Worm (Caenorhabditis elegans) whole organism, mixed stage, embryonic: ENCODE data around the gene ttll-4.

Source experiments
- M03D4.4 ChIP-seq: sonication (generic microtip); optimal IDR thresholded peaks from 2 replicates; lab custom pipeline; 2017; ENCODE audit warnings: mild to moderate bottlenecking, missing genetic modification characterization, missing compliant biosample characterization
- bed-3 ChIP-seq: fragments of 200-800 bp; sonication (Bioruptor generic); optimal IDR thresholded peaks from 3 replicates; lab custom pipeline; 2018; ENCODE audit warnings: mild to moderate bottlenecking, missing genetic modification characterization, moderate library complexity, missing compliant biosample characterization
- blmp-1 ChIP-seq: fragments of 150-350 bp; optimal IDR thresholded peaks from 2 replicates; lab custom pipeline; 2014; ENCODE audit warnings: missing biosample characterization, missing genetic modification characterization
- ceh-39 ChIP-seq: fragments of 150-350 bp; optimal IDR thresholded peaks from 2 replicates; lab custom pipeline; 2014; ENCODE audit warnings: missing biosample characterization, missing genetic modification characterization
- ceh-43 ChIP-seq: fragments of 200-800 bp; sonication (Bioruptor generic); optimal IDR thresholded peaks from 2 replicates; lab custom pipeline; 2018; ENCODE audit warnings: mild to moderate bottlenecking, missing genetic modification characterization, moderate library complexity, missing compliant biosample characterization
- ceh-83 ChIP-seq: fragments of 200-800 bp; sonication (Bioruptor generic); optimal IDR thresholded peaks from 2 replicates; lab custom pipeline; 2018; ENCODE audit warnings: mild to moderate bottlenecking, missing genetic modification characterization, missing compliant biosample characterization
- ces-1 ChIP-seq: fragments of 150-350 bp; optimal IDR thresholded peaks from 2 replicates; lab custom pipeline; 2014; ENCODE audit warnings: missing biosample characterization, missing genetic modification reagents, missing genetic modification characterization
- cnd-1 ChIP-seq: fragments of 200-800 bp; sonication (Bioruptor generic); optimal IDR thresholded peaks from 2 replicates; lab custom pipeline; 2018; ENCODE audit warnings: mild to moderate bottlenecking, missing genetic modification characterization, missing compliant biosample characterization
- drap-1 ChIP-seq: fragments of 200-800 bp; sonication (Bioruptor generic); optimal IDR thresholded peaks from 3 replicates; lab custom pipeline; 2018; ENCODE audit warnings: mild to moderate bottlenecking, missing genetic modification characterization, missing compliant biosample characterization
- elt-3 ChIP-seq: fragments of 150-350 bp; optimal IDR thresholded peaks from 2 replicates; lab custom pipeline; 2014; ENCODE audit warnings: missing biosample characterization, missing genetic modification characterization
- ham-2 ChIP-seq: fragments of 200-800 bp; sonication (Bioruptor generic); optimal IDR thresholded peaks from 2 replicates; lab custom pipeline; 2018; ENCODE audit warnings: mild to moderate bottlenecking, missing genetic modification characterization, missing compliant biosample characterization
- hlh-1 ChIP-seq: fragments of 150-350 bp; optimal IDR thresholded peaks from 2 replicates; lab custom pipeline; 2014; ENCODE audit warnings: missing biosample characterization, missing genetic modification reagents, missing genetic modification characterization
- lin-32 ChIP-seq: fragments of 200-800 bp; sonication (Bioruptor generic); optimal IDR thresholded peaks from 2 replicates; lab custom pipeline; 2018; ENCODE audit warnings: mild to moderate bottlenecking, missing genetic modification characterization, missing compliant biosample characterization
- lsy-2 ChIP-seq: fragments of 150-350 bp; optimal IDR thresholded peaks from 2 replicates; lab custom pipeline; 2014; ENCODE audit warnings: missing biosample characterization, missing genetic modification characterization
- mab-5 ChIP-seq: fragments of 150-350 bp; optimal IDR thresholded peaks from 2 replicates; lab custom pipeline; 2014; ENCODE audit warnings: missing biosample characterization, missing genetic modification characterization
- mep-1 ChIP-seq: fragments of 150-350 bp; optimal IDR thresholded peaks from 2 replicates; lab custom pipeline; 2017; ENCODE audit warnings: missing biosample characterization, missing genetic modification reagents, missing genetic modification characterization, inconsistent platforms
- mls-2 ChIP-seq: sonication (generic microtip); optimal IDR thresholded peaks from 2 replicates; lab custom pipeline; 2016; ENCODE audit warnings: mild to moderate bottlenecking, missing genetic modification characterization, moderate library complexity, missing compliant biosample characterization
- nhr-12 ChIP-seq: fragments of 150-350 bp; optimal IDR thresholded peaks from 2 replicates; lab custom pipeline; 2014; ENCODE audit warnings: missing biosample characterization, missing genetic modification characterization
- nhr-2 ChIP-seq: fragments of 150-350 bp; optimal IDR thresholded peaks from 2 replicates; lab custom pipeline; 2014; ENCODE audit warnings: missing biosample characterization, missing genetic modification characterization
- nhr-237 ChIP-seq: fragments of 150-350 bp; optimal IDR thresholded peaks from 2 replicates; lab custom pipeline; 2014; ENCODE audit warnings: missing biosample characterization, missing genetic modification characterization
- nhr-28 ChIP-seq: fragments of 150-350 bp; optimal IDR thresholded peaks from 2 replicates; lab custom pipeline; 2014; ENCODE audit warnings: missing biosample characterization, missing genetic modification characterization
- nhr-76 ChIP-seq: sonication (generic microtip); optimal IDR thresholded peaks from 2 replicates; lab custom pipeline; 2017; ENCODE audit warnings: missing biosample characterization, missing genetic modification characterization
- pha-4 ChIP-seq: fragments of 150-350 bp; optimal IDR thresholded peaks from 2 replicates; lab custom pipeline; 2018; ENCODE audit warnings: missing biosample characterization, missing genetic modification reagents, missing genetic modification characterization
- sem-2 ChIP-seq: fragments of 200-800 bp; sonication (Bioruptor generic); optimal IDR thresholded peaks from 2 replicates; lab custom pipeline; 2018; ENCODE audit warnings: mild to moderate bottlenecking, missing genetic modification characterization, missing compliant biosample characterization
- snpc-4 ChIP-seq: fragments of 150-350 bp; optimal IDR thresholded peaks from 2 replicates; lab custom pipeline; 2014; ENCODE audit warnings: missing biosample characterization, missing genetic modification characterization
- sptf-1 ChIP-seq: sonication (generic microtip); optimal IDR thresholded peaks from 2 replicates; lab custom pipeline; 2017; ENCODE audit warnings: mild to moderate bottlenecking, missing genetic modification characterization, moderate library complexity, missing compliant biosample characterization
- tbx-8 ChIP-seq: fragments of 200-800 bp; sonication (Bioruptor generic); optimal IDR thresholded peaks from 2 replicates; lab custom pipeline; 2018; ENCODE audit warnings: mild to moderate bottlenecking, missing genetic modification characterization, moderate library complexity, missing compliant biosample characterization
- unc-120 ChIP-seq: sonication (generic microtip); optimal IDR thresholded peaks from 2 replicates; lab custom pipeline; 2017; ENCODE audit warnings: missing genetic modification characterization, missing compliant biosample characterization; ENCODE audit not compliant: poor library complexity, severe bottlenecking
- unc-39 ChIP-seq: fragments of 150-350 bp; optimal IDR thresholded peaks from 2 replicates; lab custom pipeline; 2014; ENCODE audit warnings: missing biosample characterization, missing genetic modification characterization
- unc-62 ChIP-seq: fragments of 150-350 bp; optimal IDR thresholded peaks from 2 replicates; lab custom pipeline; 2014; ENCODE audit warnings: missing biosample characterization, missing genetic modification reagents, missing genetic modification characterization
- ztf-11 ChIP-seq: fragments of 150-350 bp; optimal IDR thresholded peaks from 2 replicates; lab custom pipeline; 2014; ENCODE audit warnings: missing biosample characterization, missing genetic modification characterization

The ttll-4 gene

DNA sequence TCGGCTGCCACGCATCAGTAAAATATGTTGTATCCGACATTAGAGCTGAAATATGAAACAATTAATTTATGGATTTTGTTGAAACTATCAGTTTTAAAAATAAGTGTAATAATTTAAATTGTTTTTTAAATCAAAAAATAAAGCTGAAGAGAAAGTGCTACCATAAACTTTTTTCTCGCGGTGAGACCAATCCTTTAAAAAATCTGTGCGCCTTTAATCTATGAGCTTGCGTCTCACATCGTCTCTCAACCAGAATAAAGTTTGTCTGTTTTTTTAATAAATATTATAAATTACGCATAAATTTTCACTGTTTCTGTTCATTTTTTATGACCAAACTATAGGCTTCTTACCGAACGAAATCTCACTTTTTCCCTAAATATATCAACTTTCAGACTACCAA is 40.7 kb upstream of the ttll-4 start, which contains the start of gene T16H12.3:
T16H12.3 (minus strand) TSS at position 51 of the 400 bp plus-strand sequence.
- TF ChIP-seq unc-120 (tag; lab: Kevin White, UChicago) = no peak
- TF ChIP-seq elt-3 (tag; lab: Kevin White, UChicago) = no peak

ce11 chrIII:10085103-10085502 is 38.9 kb upstream of the ttll-4 start, which contains the start of gene T16H12.13:
TSS of gene T16H12.13 (plus strand) at chrIII:10085403.
- TF ChIP-seq drap-1 (GFP tag; lab: Kevin White, UChicago) (no peak), mls-2 (no peak), mep-1 (no peak), ceh-43 (GFP tag; lab: Kevin White, UChicago) (no peak), pha-4 (tag; lab: Kevin White, UChicago) (no peak), unc-62 (GFP tag; lab: Kevin White, UChicago) (no peak), elt-3 (tag; lab: Kevin White, UChicago) (no peak), ces-1 (no peak), blmp-1 (no peak), unc-39 (tag; lab: Kevin White, UChicago) (no peak)

ce11 chrIII:10085574-10085973 is 38.4 kb upstream of the ttll-4 start:
- TF ChIP-seq lsy-2 (tag; lab: Kevin White, UChicago) (no peak), unc-39 (tag; lab: Kevin White, UChicago) (no peak), ceh-43 (GFP tag; lab: Kevin White, UChicago) (no peak), elt-3 (tag; lab: Kevin White, UChicago) (no peak), snpc-4 (tag; lab: Kevin White, UChicago) (no peak), nhr-2 (no peak), pha-4 (tag; lab: Kevin White, UChicago) (no peak), drap-1 (GFP tag; lab: Kevin White, UChicago) (no peak), lin-32 (no peak), unc-120 (tag; lab: Kevin White, UChicago) (no peak), hlh-1 (tag; lab: Kevin White, UChicago) (no peak), ceh-83 (no peak), mls-2 (no peak), nhr-76 (tag; lab: Kevin White, UChicago) (no peak), unc-62 (GFP tag; lab: Kevin White, UChicago) (no peak), nhr-12 (no peak), sem-2 (GFP tag; lab: Kevin White, UChicago) (no peak), nhr-237 (tag; lab: Kevin White, UChicago) (no peak)

ce11 chrIII:10085983-10086382 is 38.0 kb upstream of the ttll-4 start, which contains the start of gene T16H12.2:
TSS of gene T16H12.2 (plus strand) at chrIII:10086283.
- no peak for TF ChIP-seq pha-4 (tag; lab: Kevin White, UChicago)
- no peak for TF ChIP-seq mls-2
- no peak for TF ChIP-seq ztf-11 (tag; lab: Kevin White, UChicago)
- TF ChIP-seq unc-62 (GFP tag; lab: Kevin White, UChicago) = no peak

DNA sequence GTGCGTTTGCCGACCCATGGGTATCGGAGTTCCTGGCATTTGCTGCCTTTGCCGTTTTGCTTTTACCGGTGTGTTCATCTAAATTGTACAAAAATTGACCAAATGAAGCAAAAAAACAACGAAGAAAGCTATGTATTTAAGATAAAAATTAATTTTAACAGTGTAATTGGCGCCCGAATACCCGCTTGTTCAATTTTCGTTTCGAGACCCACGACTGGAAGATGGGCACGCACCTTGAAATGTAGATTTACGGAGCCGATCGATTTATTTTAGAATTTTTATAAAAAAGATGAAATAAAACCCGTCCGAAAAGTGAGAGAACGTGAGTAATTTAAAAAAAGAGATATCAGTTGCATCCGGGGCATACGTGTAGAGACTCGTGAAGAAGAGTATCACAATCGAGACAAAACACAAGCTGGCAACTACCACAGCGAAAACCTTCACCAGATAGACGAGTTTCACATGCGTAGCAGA is 35.4 kb upstream of the ttll-4 start, which contains the start of gene hal-2:
hal-2 (minus strand) TSS at position 424 of the 474 bp plus-strand sequence.
- TF ChIP-seq unc-39 (tag; lab: Kevin White, UChicago) (no peak), cnd-1 (tag; lab: Kevin White, UChicago) (no peak)

ce11 chrIII:10090685-10091084 is 33.3 kb upstream of the ttll-4 start, which contains the start of gene gtf-2H2C:
TSS of gene gtf-2H2C (minus strand) at chrIII:10090785.
- TF ChIP-seq unc-120 (tag; lab: Kevin White, UChicago) (no peak), nhr-12 (no peak), elt-3 (tag; lab: Kevin White, UChicago) (no peak), ham-2 (no peak), unc-39 (tag; lab: Kevin White, UChicago) (no peak)

DNA sequence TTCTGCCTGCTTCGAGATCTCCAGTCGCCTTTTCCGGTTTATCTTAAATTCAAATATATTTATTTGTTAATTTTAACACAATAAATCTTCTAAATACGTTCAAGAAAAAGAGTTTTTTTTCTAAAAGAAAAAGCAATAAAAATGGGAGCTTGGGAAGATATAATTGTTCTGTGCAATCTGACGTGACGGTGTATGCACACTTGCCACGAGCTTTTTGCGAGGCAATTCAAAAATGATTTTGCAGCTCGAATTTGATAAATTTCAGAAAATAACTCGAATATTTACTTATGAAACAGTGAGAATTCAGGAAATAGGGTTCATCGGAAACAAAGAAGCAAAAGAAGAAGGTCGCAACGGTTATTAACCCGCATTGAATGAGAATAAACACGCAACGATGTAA is 30.9 kb upstream of the ttll-4 start:
- TF ChIP-seq mls-2 (no peak), mep-1 (no peak), unc-120 (tag; lab: Kevin White, UChicago) (no peak), unc-39 (tag; lab: Kevin White, UChicago) (no peak), lin-32 (peak; percentile 2), elt-3 (tag; lab: Kevin White, UChicago) (no peak)

DNA sequence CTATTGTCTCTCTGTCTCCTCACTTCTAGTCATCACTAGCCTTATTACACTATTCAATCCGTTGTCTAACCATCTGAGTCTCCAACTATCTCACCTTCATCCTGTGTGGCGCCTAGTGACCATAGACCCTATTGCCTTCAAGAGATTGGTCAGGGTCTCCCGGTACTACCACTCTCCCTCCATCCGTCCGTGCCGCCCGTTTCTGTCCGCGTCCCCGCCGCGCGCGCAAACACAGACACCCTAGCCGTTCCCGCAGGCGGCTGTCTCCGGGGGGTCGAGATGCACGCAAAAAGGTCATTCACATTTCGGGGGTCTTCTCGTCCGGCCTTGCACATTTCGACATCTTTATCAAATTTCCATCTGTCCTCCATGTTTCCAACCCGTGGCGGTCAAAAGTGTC is 29.4 kb upstream of the ttll-4 start:
- TF ChIP-seq cnd-1 (tag; lab: Kevin White, UChicago) (peak; percentile 69), unc-120 (tag; lab: Kevin White, UChicago) (peak; percentile 56), mls-2 (peak; percentile 58), snpc-4 (tag; lab: Kevin White, UChicago) (no peak), nhr-237 (tag; lab: Kevin White, UChicago) (no peak), tbx-8 (GFP tag; lab: Kevin White, UChicago) (no peak), M03D4.4 (peak; percentile 59), blmp-1 (no peak), nhr-28 (tag; lab: Kevin White, UChicago) (no peak), sem-2 (GFP tag; lab: Kevin White, UChicago) (no peak), ham-2 (peak; percentile 91), ceh-43 (GFP tag; lab: Kevin White, UChicago) (no peak), lsy-2 (tag; lab: Kevin White, UChicago) (peak; percentile 21), sptf-1 (peak; percentile 79), ceh-39 (tag; lab: Kevin White, UChicago) (no peak), pha-4 (tag; lab: Kevin White, UChicago) (peak; percentile 58), mab-5 (no peak), bed-3 (GFP tag; lab: Kevin White, UChicago) (peak; percentile 9), mep-1 (no peak), unc-39 (tag; lab: Kevin White, UChicago) (no peak), drap-1 (GFP tag; lab: Kevin White, UChicago) (peak; percentile 28), ceh-83 (no peak), nhr-2 (peak; percentile 9)
